Worm (Caenorhabditis elegans) whole organism, L3 larva: ENCODE data around the gene F41C3.8.

Experiments used
- ceh-82 ChIP-seq: fragments of 150-350 bp; optimal IDR thresholded peaks from 2 replicates; lab custom pipeline; 2014; ENCODE audit warnings: missing biosample characterization, missing genetic modification characterization
- egl-27 ChIP-seq: sonication (generic microtip); optimal IDR thresholded peaks from 4 replicates; lab custom pipeline; 2017; ENCODE audit warnings: missing biosample characterization, missing genetic modification reagents, missing genetic modification characterization
- ztf-11 ChIP-seq: fragments of 150-350 bp; optimal IDR thresholded peaks from 2 replicates; lab custom pipeline; 2014; ENCODE audit warnings: missing biosample characterization, missing genetic modification characterization

ce11 chrII:4753133-4753532 lies 37.3 kb downstream of the F41C3.8 start, which contains the start of gene C27D9.1:
- TF ChIP-seq ceh-82 (tag; lab: Kevin White, UChicago): no peak
- no peak for TF ChIP-seq egl-27
- no peak for TF ChIP-seq ztf-11 (tag; lab: Kevin White, UChicago)
